Worm (Caenorhabditis elegans) whole organism, midembryonic: ENCODE data around the gene rfk-1.

ENCODE experiments used
- T22C8.4 ChIP-seq: fragments of 200-800 bp; sonication (Bioruptor generic); IDR thresholded peaks from 2 replicates; pipeline ENCODE4 v1.3.6; 2022; ENCODE audit warnings: missing genetic modification characterization, missing compliant biosample characterization
- cog-1 ChIP-seq: sonication (generic microtip); optimal IDR thresholded peaks from 2 replicates; lab custom pipeline; 2016; ENCODE audit warnings: missing genetic modification characterization, missing compliant biosample characterization
- flt-1 ChIP-seq: fragments of 200-800 bp; sonication (Bioruptor generic); IDR thresholded peaks from 2 replicates; pipeline ENCODE4 v1.3.6; 2022; ENCODE audit warnings: missing genetic modification characterization, missing compliant biosample characterization
- med-1 ChIP-seq: sonication (generic microtip); optimal IDR thresholded peaks from 2 replicates; lab custom pipeline; 2017; ENCODE audit warnings: missing genetic modification characterization, mild to moderate bottlenecking, missing compliant biosample characterization, antibody characterized with exemption, missing genetic modification reagents; ENCODE audit not compliant: insufficient read depth
- tab-1 ChIP-seq: fragments of 200-800 bp; sonication (Bioruptor generic); IDR thresholded peaks from 2 replicates; pipeline ENCODE4 v1.3.6; 2022; ENCODE audit warnings: missing genetic modification characterization, missing compliant biosample characterization
- ztf-23 ChIP-seq: fragments of 200-800 bp; sonication (Bioruptor generic); IDR thresholded peaks from 2 replicates; pipeline ENCODE4 v1.3.6; 2022; ENCODE audit warnings: missing genetic modification reagents, missing genetic modification characterization, missing compliant biosample characterization
- ztf-29 ChIP-seq: fragments of 200-800 bp; sonication (Bioruptor generic); IDR thresholded peaks from 2 replicates; pipeline ENCODE4 v1.3.6; 2022; ENCODE audit warnings: missing genetic modification reagents, missing genetic modification characterization, missing compliant biosample characterization

ce11 chrIV:10382894-10383293 lies 26.4 kb downstream of the rfk-1 start:
- TF ChIP-seq med-1 (GFP tag; lab: Kevin White, UChicago) (no peak), T22C8.4 (GFP tag; lab: Robert Waterston, UW) (no peak), cog-1 (tag; lab: Kevin White, UChicago) (no peak), ztf-29 (no peak), tab-1 (no peak), ztf-23 (GFP tag; lab: Robert Waterston, UW) (no peak), flt-1 (GFP tag; lab: Robert Waterston, UW) (no peak)
